Fruit fly (Drosophila melanogaster) whole organism, embryonic: ENCODE data around the gene CG34163.
A peak's percentile ranks its signal among the peaks of the same experiment; 100 is the strongest.

Experiments used
- Bgb ChIP-seq: fragments of 200-800 bp; sonication (Bioruptor generic); IDR thresholded peaks from 2 replicates; pipeline ENCODE4 v1.3.6; 2022; ENCODE audit warnings: missing biosample characterization, missing genetic modification characterization; ENCODE audit not compliant: partially characterized antibody
- Bteb2 ChIP-seq: fragments of 200-800 bp; sonication (Bioruptor generic); optimal IDR thresholded peaks from 2 replicates; lab custom pipeline; 2016; ENCODE audit warnings: missing biosample characterization, missing genetic modification characterization
- CG11247 ChIP-seq: fragments of 200-800 bp; sonication (Bioruptor generic); IDR thresholded peaks from 2 replicates; pipeline ENCODE4 v1.3.6; 2022; ENCODE audit warnings: missing biosample characterization, missing genetic modification characterization
- CG13287 ChIP-seq: fragments of 200-800 bp; sonication (Bioruptor generic); IDR thresholded peaks from 2 replicates; pipeline ENCODE4 v1.3.6; 2022; ENCODE audit warnings: missing biosample characterization, missing genetic modification characterization; ENCODE audit not compliant: partially characterized antibody
- CG13296 ChIP-seq: fragments of 200-800 bp; sonication (Bioruptor generic); optimal IDR thresholded peaks from 3 replicates; lab custom pipeline; 2018; ENCODE audit warnings: missing biosample characterization, mild to moderate bottlenecking, missing genetic modification characterization
- CG17385 ChIP-seq: fragments of 200-800 bp; sonication (Bioruptor generic); optimal IDR thresholded peaks from 3 replicates; lab custom pipeline; 2018; ENCODE audit warnings: missing biosample characterization, mild to moderate bottlenecking, missing genetic modification characterization
- CG17802 ChIP-seq: fragments of 200-800 bp; sonication (Bioruptor generic); optimal IDR thresholded peaks from 2 replicates; lab custom pipeline; 2018; ENCODE audit warnings: missing biosample characterization, mild to moderate bottlenecking, missing genetic modification characterization, moderate library complexity
- CG2199 ChIP-seq: fragments of 200-800 bp; sonication (Bioruptor generic); IDR thresholded peaks from 3 replicates; pipeline ENCODE4 v1.3.6; 2022; ENCODE audit warnings: missing biosample characterization, missing genetic modification characterization
- CG32532 ChIP-seq: fragments of 200-800 bp; sonication (Bioruptor generic); IDR thresholded peaks from 2 replicates; pipeline ENCODE4 v1.3.6; 2022; ENCODE audit warnings: missing biosample characterization, missing genetic modification characterization
- CG34376 ChIP-seq: fragments of 200-800 bp; sonication (Bioruptor generic); optimal IDR thresholded peaks from 2 replicates; lab custom pipeline; 2018; ENCODE audit warnings: missing biosample characterization, mild to moderate bottlenecking, missing genetic modification characterization
- CG3726 ChIP-seq: fragments of 200-800 bp; sonication (Bioruptor generic); IDR thresholded peaks from 3 replicates; pipeline ENCODE4, ENCODE4 v1.3.6; 2022; ENCODE audit warnings: missing biosample characterization, missing genetic modification characterization
- CG4282 ChIP-seq: fragments of 200-800 bp; sonication (Bioruptor generic); optimal IDR thresholded peaks from 2 replicates; lab custom pipeline; 2016; ENCODE audit warnings: missing biosample characterization, missing genetic modification characterization
- CG4617 ChIP-seq: fragments of 200-800 bp; sonication (Bioruptor generic); optimal IDR thresholded peaks from 3 replicates; lab custom pipeline; 2016; ENCODE audit warnings: missing biosample characterization, missing genetic modification characterization, borderline replicate concordance
- CG6683 ChIP-seq: fragments of 200-800 bp; sonication (Bioruptor generic); optimal IDR thresholded peaks from 2 replicates; lab custom pipeline; 2017; ENCODE audit warnings: missing biosample characterization, mild to moderate bottlenecking, missing genetic modification characterization, missing genetic modification reagents
- CG6854 ChIP-seq: fragments of 200-800 bp; sonication (Bioruptor generic); optimal IDR thresholded peaks from 3 replicates; lab custom pipeline; 2017; ENCODE audit warnings: missing biosample characterization, mild to moderate bottlenecking, missing genetic modification characterization
- CG7963 ChIP-seq: fragments of 200-800 bp; sonication (Bioruptor generic); IDR thresholded peaks from 3 replicates; pipeline ENCODE4 v1.3.6; 2022; ENCODE audit warnings: missing biosample characterization, missing genetic modification characterization; ENCODE audit not compliant: partially characterized antibody
- CG8944 ChIP-seq: fragments of 200-800 bp; sonication (Bioruptor generic); optimal IDR thresholded peaks from 3 replicates; lab custom pipeline; 2016; ENCODE audit warnings: missing biosample characterization, missing genetic modification characterization
- CG9876 ChIP-seq: fragments of 200-800 bp; sonication (Bioruptor generic); optimal IDR thresholded peaks from 2 replicates; lab custom pipeline; 2016; ENCODE audit warnings: missing biosample characterization, missing genetic modification characterization
- Dp ChIP-seq: fragments of 200-800 bp; sonication (Bioruptor generic); optimal IDR thresholded peaks from 2 replicates; lab custom pipeline; 2018; ENCODE audit warnings: missing biosample characterization, mild to moderate bottlenecking, missing genetic modification characterization, moderate library complexity
- ERR ChIP-seq: fragments of 200-800 bp; sonication (Bioruptor generic); optimal IDR thresholded peaks from 2 replicates; lab custom pipeline; 2016; ENCODE audit warnings: missing biosample characterization, missing genetic modification characterization
- HLH3B ChIP-seq: fragments of 200-800 bp; sonication (Bioruptor generic); IDR thresholded peaks from 2 replicates; pipeline ENCODE4 v1.3.6; 2022; ENCODE audit warnings: missing biosample characterization, missing genetic modification characterization
- HmgZ ChIP-seq: fragments of 200-800 bp; sonication (Bioruptor generic); optimal IDR thresholded peaks from 2 replicates; lab custom pipeline; 2018; ENCODE audit warnings: missing biosample characterization, mild to moderate bottlenecking, missing genetic modification characterization
- MBD-R2 ChIP-seq: fragments of 200-800 bp; sonication (Bioruptor generic); IDR thresholded peaks from 2 replicates; pipeline ENCODE4 v1.3.6; 2022; ENCODE audit warnings: missing biosample characterization, missing genetic modification characterization
- Meics ChIP-seq: fragments of 200-800 bp; sonication (Bioruptor generic); optimal IDR thresholded peaks from 2 replicates; lab custom pipeline; 2017; ENCODE audit warnings: missing biosample characterization, mild to moderate bottlenecking, missing genetic modification characterization
- Rfx ChIP-seq: fragments of 200-800 bp; sonication (Bioruptor generic); IDR thresholded peaks from 2 replicates; pipeline ENCODE4 v1.3.6; 2022; ENCODE audit warnings: missing biosample characterization, missing genetic modification characterization
- TFAM ChIP-seq: fragments of 200-800 bp; sonication (Bioruptor generic); optimal IDR thresholded peaks from 2 replicates; lab custom pipeline; 2017; ENCODE audit warnings: missing biosample characterization, missing genetic modification characterization, inconsistent platforms
- Usf ChIP-seq: fragments of 200-800 bp; sonication (Bioruptor generic); optimal IDR thresholded peaks from 2 replicates; lab custom pipeline; 2017; ENCODE audit warnings: missing genotype, missing biosample characterization, missing genetic modification characterization
- al ChIP-seq: fragments of 200-800 bp; sonication (Bioruptor generic); IDR thresholded peaks from 2 replicates; pipeline ENCODE4 v1.3.6; 2022; ENCODE audit warnings: missing biosample characterization, missing genetic modification characterization
- ash1 ChIP-seq: fragments of 200-800 bp; sonication (Bioruptor generic); optimal IDR thresholded peaks from 2 replicates; lab custom pipeline; 2018; ENCODE audit warnings: missing biosample characterization, mild to moderate bottlenecking, missing genetic modification characterization
- ato ChIP-seq: fragments of 200-800 bp; sonication (Bioruptor generic); IDR thresholded peaks from 2 replicates; pipeline ENCODE4 v1.3.6; 2022; ENCODE audit warnings: missing biosample characterization, missing genetic modification characterization; ENCODE audit not compliant: partially characterized antibody
- bowl ChIP-seq: fragments of 200-800 bp; sonication (Bioruptor generic); IDR thresholded peaks from 2 replicates; pipeline ENCODE4 v1.3.6; 2022; ENCODE audit warnings: missing biosample characterization, missing genetic modification characterization
- chn ChIP-seq: fragments of 200-800 bp; sonication (Bioruptor generic); optimal IDR thresholded peaks from 2 replicates; lab custom pipeline; 2016; ENCODE audit warnings: missing biosample characterization, missing genetic modification characterization
- corto ChIP-seq: fragments of 200-800 bp; sonication (Bioruptor generic); optimal IDR thresholded peaks from 2 replicates; lab custom pipeline; 2016; ENCODE audit warnings: missing biosample characterization, mild to moderate bottlenecking, missing genetic modification characterization, moderate library complexity
- cwo ChIP-seq: fragments of 200-800 bp; sonication (Bioruptor generic); optimal IDR thresholded peaks from 3 replicates; lab custom pipeline; 2017; ENCODE audit warnings: missing biosample characterization, missing genetic modification characterization, mild to moderate bottlenecking, moderate library complexity, missing genetic modification reagents
- dan ChIP-seq: fragments of 200-800 bp; sonication (Bioruptor generic); IDR thresholded peaks from 2 replicates; pipeline ENCODE4 v1.3.6; 2022; ENCODE audit warnings: missing biosample characterization, missing genetic modification characterization
- fu2 ChIP-seq: fragments of 200-800 bp; sonication (Bioruptor generic); optimal IDR thresholded peaks from 2 replicates; lab custom pipeline; 2016; ENCODE audit warnings: missing biosample characterization, missing genetic modification characterization
- gro ChIP-seq: fragments of 200-800 bp; sonication (Bioruptor generic); optimal IDR thresholded peaks from 2 replicates; lab custom pipeline; 2016; ENCODE audit warnings: missing biosample characterization, missing genetic modification characterization
- kay ChIP-seq: fragments of 200-800 bp; sonication (Bioruptor generic); optimal IDR thresholded peaks from 2 replicates; lab custom pipeline; 2016; ENCODE audit warnings: missing biosample characterization, missing genetic modification characterization
- knrl ChIP-seq: fragments of 200-800 bp; sonication (Bioruptor generic); IDR thresholded peaks from 3 replicates; pipeline ENCODE4 v1.3.6; 2022; ENCODE audit warnings: missing biosample characterization, missing genetic modification characterization; ENCODE audit not compliant: partially characterized antibody
- luna ChIP-seq: fragments of 200-800 bp; sonication (Bioruptor generic); optimal IDR thresholded peaks from 2 replicates; lab custom pipeline; 2016; ENCODE audit warnings: missing biosample characterization, missing genetic modification characterization
- maf-S ChIP-seq: fragments of 200-800 bp; sonication (Bioruptor generic); optimal IDR thresholded peaks from 2 replicates; lab custom pipeline; 2016; ENCODE audit warnings: missing biosample characterization, missing genetic modification characterization
- otp ChIP-seq: fragments of 200-800 bp; sonication (Bioruptor generic); IDR thresholded peaks from 3 replicates; pipeline ENCODE4, ENCODE4 v1.3.6; 2022; ENCODE audit warnings: missing biosample characterization, missing genetic modification characterization
- psq ChIP-seq: fragments of 200-800 bp; sonication (Bioruptor generic); optimal IDR thresholded peaks from 2 replicates; lab custom pipeline; 2017; ENCODE audit warnings: missing biosample characterization, missing genetic modification characterization
- pzg ChIP-seq: fragments of 200-800 bp; sonication (Bioruptor generic); optimal IDR thresholded peaks from 3 replicates; lab custom pipeline; 2018; ENCODE audit warnings: missing biosample characterization, mild to moderate bottlenecking, missing genetic modification characterization, moderate library complexity
- run ChIP-seq: fragments of 200-800 bp; sonication (Bioruptor generic); optimal IDR thresholded peaks from 3 replicates; lab custom pipeline; 2018; ENCODE audit warnings: missing biosample characterization, mild to moderate bottlenecking, missing genetic modification characterization
- ssp ChIP-seq: fragments of 200-800 bp; sonication (Bioruptor generic); IDR thresholded peaks from 2 replicates; pipeline ENCODE4 v1.3.6; 2022; ENCODE audit warnings: missing biosample characterization, missing genetic modification characterization
- stwl ChIP-seq: fragments of 200-800 bp; sonication (Bioruptor generic); optimal IDR thresholded peaks from 3 replicates; lab custom pipeline; 2018; ENCODE audit warnings: missing biosample characterization, mild to moderate bottlenecking, missing genetic modification characterization, moderate library complexity
- tin ChIP-seq: fragments of 200-800 bp; sonication (Bioruptor generic); optimal IDR thresholded peaks from 3 replicates; lab custom pipeline; 2016; ENCODE audit warnings: missing biosample characterization, missing genetic modification characterization
- unc-4 ChIP-seq: fragments of 200-800 bp; sonication (Bioruptor generic); IDR thresholded peaks from 2 replicates; pipeline ENCODE4 v1.3.6; 2022; ENCODE audit warnings: missing biosample characterization, missing genetic modification characterization; ENCODE audit not compliant: partially characterized antibody
- vfl ChIP-seq: fragments of 200-800 bp; sonication (Bioruptor generic); optimal IDR thresholded peaks from 2 replicates; lab custom pipeline; 2016; ENCODE audit warnings: missing biosample characterization, missing genetic modification characterization
- zfh1 ChIP-seq: fragments of 200-800 bp; sonication (Bioruptor generic); IDR thresholded peaks from 3 replicates; pipeline ENCODE4 v1.3.6; 2022; ENCODE audit warnings: missing biosample characterization, missing genetic modification characterization

The CG34163 gene

dm6 chr2L:11949917-11950316 lies 38.2 kb upstream of the CG34163 start (continued):
- TF ChIP-seq cwo (GFP tag; lab: Kevin White, UChicago) (no peak), knrl (GFP tag; lab: Robert Waterston, UW) (no peak), zfh1 (GFP tag; lab: Robert Waterston, UW) (peak; percentile 79), CG32532 (GFP tag; lab: Robert Waterston, UW) (0 out of 2 replicates have a peak, but pooled peaks have one; percentile 17), corto (GFP tag; lab: Kevin White, UChicago) (no peak), Rfx (GFP tag; lab: Robert Waterston, UW) (0 out of 2 replicates have a peak, but pooled peaks have one; percentile 8), luna (GFP tag; lab: Kevin White, UChicago) (no peak), unc-4 (no peak), ash1 (GFP tag; lab: Kevin White, UChicago) (no peak), stwl (tag; lab: Kevin White, UChicago) (no peak), kay (GFP tag; lab: Kevin White, UChicago) (no peak), maf-S (no peak), HmgZ (no peak), fu2 (GFP tag; lab: Kevin White, UChicago) (no peak), gro (GFP tag; lab: Kevin White, UChicago) (no peak), TFAM (GFP tag; lab: Kevin White, UChicago) (no peak), chn (GFP tag; lab: Kevin White, UChicago) (peak; percentile 13), CG17385 (GFP tag; lab: Kevin White, UChicago) (peak; percentile 27), CG3726 (GFP tag; lab: Robert Waterston, UW) (0 out of 3 replicates have a peak, but pooled peaks have one; percentile 44), CG6854 (GFP tag; lab: Kevin White, UChicago) (no peak), tin (peak; percentile 39), CG7963 (GFP tag; lab: Robert Waterston, UW) (no peak), CG4282 (GFP tag; lab: Kevin White, UChicago) (no peak), ato (no peak), vfl (GFP tag; lab: Kevin White, UChicago) (no peak), al (GFP tag; lab: Robert Waterston, UW) (no peak; the same call in 1 of the 2 replicates), Bteb2 (GFP tag; lab: Kevin White, UChicago) (no peak), CG13296 (GFP tag; lab: Kevin White, UChicago) (no peak), CG13287 (no peak), CG9876 (GFP tag; lab: Kevin White, UChicago) (no peak), bowl (GFP tag; lab: Robert Waterston, UW) (no peak), psq (no peak), dan (GFP tag; lab: Robert Waterston, UW) (no peak), ssp (GFP tag; lab: Robert Waterston, UW) (0 out of 2 replicates have a peak, but pooled peaks have one; percentile 7), Bgb (GFP tag; lab: Robert Waterston, UW) (no peak), CG11247 (0 out of 2 replicates have a peak, but pooled peaks have one; percentile 40), CG17802 (tag; lab: Kevin White, UChicago) (no peak), MBD-R2 (GFP tag; lab: Robert Waterston, UW) (no peak), Dp (GFP tag; lab: Kevin White, UChicago) (no peak), CG6683 (GFP tag; lab: Kevin White, UChicago) (no peak), Meics (GFP tag; lab: Kevin White, UChicago) (no peak), otp (GFP tag; lab: Robert Waterston, UW) (peak; percentile 37; the same call in 1 of the 3 replicates), pzg (no peak), Usf (peak; percentile 0), CG2199 (GFP tag; lab: Robert Waterston, UW) (no peak), CG8944 (GFP tag; lab: Kevin White, UChicago) (no peak), HLH3B (peak; percentile 37; the same call in 1 of the 2 replicates), CG4617 (GFP tag; lab: Kevin White, UChicago) (no peak), CG34376 (no peak), ERR (GFP tag; lab: Kevin White, UChicago) (no peak), run (tag; lab: Kevin White, UChicago) (no peak)
